Fruit fly (Drosophila melanogaster) whole organism, adult: ENCODE results near the gene tnc.

ENCODE experiments used
- CG11617 ChIP-seq: fragments of 200-800 bp; sonication (Bioruptor generic); optimal IDR thresholded peaks from 2 replicates; lab custom pipeline; 2017; ENCODE audit warnings: mild to moderate bottlenecking, missing biosample characterization, missing genetic modification reagents, missing genetic modification characterization
- CG14711 ChIP-seq: fragments of 200-800 bp; sonication (Bioruptor generic); optimal IDR thresholded peaks from 2 replicates; lab custom pipeline; 2018; ENCODE audit warnings: missing biosample characterization, mild to moderate bottlenecking, missing genetic modification characterization, moderate library complexity
- CG1620 ChIP-seq: fragments of 200-800 bp; sonication (Bioruptor generic); optimal IDR thresholded peaks from 2 replicates; lab custom pipeline; 2016; ENCODE audit warnings: missing biosample characterization, missing genetic modification characterization
- CG33017 ChIP-seq: fragments of 200-800 bp; sonication (Bioruptor generic); optimal IDR thresholded peaks from 2 replicates; lab custom pipeline; 2018; ENCODE audit warnings: missing biosample characterization, mild to moderate bottlenecking, missing genetic modification characterization, moderate library complexity
- CG5204 ChIP-seq: fragments of 200-800 bp; sonication (Bioruptor generic); optimal IDR thresholded peaks from 2 replicates; lab custom pipeline; 2016; ENCODE audit warnings: missing biosample characterization, missing genetic modification characterization
- Clk ChIP-seq: fragments of 200-800 bp; sonication (Bioruptor generic); optimal IDR thresholded peaks from 2 replicates; lab custom pipeline; 2017; ENCODE audit warnings: missing biosample characterization, missing genetic modification characterization
- Crg-1 ChIP-seq: fragments of 200-800 bp; sonication (Bioruptor generic); optimal IDR thresholded peaks from 2 replicates; lab custom pipeline; 2016; ENCODE audit warnings: missing biosample characterization, missing genetic modification characterization
- Hr96 ChIP-seq: fragments of 200-800 bp; sonication (Bioruptor generic); optimal IDR thresholded peaks from 2 replicates; lab custom pipeline; 2016; ENCODE audit warnings: missing biosample characterization, missing genetic modification characterization
- cic ChIP-seq: fragments of 200-800 bp; sonication (Bioruptor generic); optimal IDR thresholded peaks from 2 replicates; lab custom pipeline; 2017; ENCODE audit warnings: missing biosample characterization, mild to moderate bottlenecking, missing genetic modification characterization, moderate library complexity

DNA sequence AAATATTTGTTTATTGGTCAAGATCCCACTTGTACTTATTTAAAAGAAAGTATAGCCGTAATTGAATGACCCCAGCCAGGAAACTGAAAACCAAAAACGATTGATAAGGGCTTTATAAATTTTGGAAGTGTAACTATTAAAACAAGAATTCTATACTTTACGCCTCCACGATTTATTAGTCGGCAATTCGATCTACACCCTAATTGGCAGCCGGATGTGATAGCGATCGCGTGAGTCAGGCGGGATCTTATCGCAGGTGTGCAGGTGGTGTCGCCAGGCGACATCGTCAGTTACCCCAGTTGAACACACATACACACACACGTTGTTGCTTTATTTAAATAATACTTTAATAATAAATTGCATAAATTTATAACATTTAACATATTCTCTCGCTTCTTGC lies 49.6 kb upstream of the tnc start:
- TF ChIP-seq CG33017 (tag; lab: Kevin White, UChicago) (no peak), CG11617 (GFP tag; lab: Kevin White, UChicago) (no peak), cic (GFP tag; lab: Kevin White, UChicago) (no peak), CG1620 (GFP tag; lab: Kevin White, UChicago) (no peak), Hr96 (GFP tag; lab: Kevin White, UChicago) (no peak), CG14711 (tag; lab: Kevin White, UChicago) (no peak), Clk (no peak), Crg-1 (GFP tag; lab: Kevin White, UChicago) (no peak), CG5204 (no peak)
